Worm (Caenorhabditis elegans): ENCODE measurements around the gene F40F8.3.

DNA sequence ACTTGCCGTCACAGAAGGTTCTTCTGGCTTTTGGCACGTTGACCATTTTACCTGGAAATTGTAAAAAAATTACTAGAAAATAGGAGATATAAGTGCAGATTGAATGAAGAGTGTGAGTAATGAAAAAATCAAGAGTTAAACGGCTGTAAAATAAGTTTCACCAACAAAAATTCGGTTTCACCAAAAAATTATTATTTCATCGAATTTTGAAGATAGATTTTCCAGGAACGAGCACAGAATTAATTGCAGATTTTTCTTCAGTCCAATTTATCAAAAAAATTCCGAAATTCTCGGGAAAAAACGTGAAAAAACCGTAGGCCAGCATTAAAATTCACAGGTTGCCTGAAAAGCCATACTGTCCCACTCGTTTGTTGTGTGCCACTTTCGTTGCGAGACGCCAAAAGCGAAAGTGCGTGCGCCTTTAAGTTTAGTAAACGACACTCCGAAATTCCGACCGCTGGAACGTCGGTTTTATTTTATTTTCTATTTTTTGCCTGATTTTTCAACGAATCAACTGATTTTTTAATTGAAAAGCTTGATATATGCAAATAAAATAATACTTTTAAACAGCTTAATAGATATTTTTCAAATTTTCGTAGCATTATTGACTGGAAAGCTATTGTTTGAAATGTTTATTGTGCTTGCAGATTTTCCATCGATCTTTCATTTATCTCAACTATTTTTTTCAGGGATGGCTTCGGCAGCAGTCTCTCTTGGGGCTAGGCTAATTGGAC is 31.8 kb upstream of the F40F8.3 start, which contains the start of the genes rpl-36.A and nuo-1:
- TF ChIP-seq C38D4.7 (GFP tag; optimal IDR thresholded peaks at IDR 0.05) (no peak), C08G9.2 (tag; optimal IDR thresholded peaks at IDR 0.05) (no peak), sox-4 (tag; optimal IDR thresholded peaks at IDR 0.05) (no peak), madf-2 (tag; optimal IDR thresholded peaks at IDR 0.05) (no peak), elt-2 (tag; optimal IDR thresholded peaks at IDR 0.05) (peak; percentile 24)
